Worm (Caenorhabditis elegans) whole organism, L4/young adult: ENCODE data around the gene warf-1.

Source experiments
- dao-5 ChIP-seq: sonication (generic microtip); optimal IDR thresholded peaks from 2 replicates; lab custom pipeline; 2016; ENCODE audit warnings: missing genotype, missing genetic modification characterization, moderate library complexity, missing compliant biosample characterization
- him-1 ChIP-seq: sonication (generic microtip); optimal IDR thresholded peaks from 2 replicates; lab custom pipeline; 2016; ENCODE audit warnings: missing genotype, missing genetic modification reagents, missing genetic modification characterization, missing compliant biosample characterization

- TF ChIP-seq him-1 (tag; lab: Kevin White, UChicago): no peak
- TF ChIP-seq dao-5 (tag; lab: Kevin White, UChicago): no peak
Measured at ce11 chrIV:7608111-7608510, 26.5 kb upstream of the warf-1 start.
